Fruit fly (Drosophila melanogaster) S2 (cell line): Measurements from ENCODE around the gene CG13047.

Experiments
- CG8478 ChIP-seq: fragments of >200 bp; optimal IDR thresholded peaks from 2 replicates; lab custom pipeline; 2018
- CTCF ChIP-seq, 2 experiments: fragments of >200 bp; optimal IDR thresholded peaks; 2 replicates each; lab custom pipeline; 2018

DNA sequence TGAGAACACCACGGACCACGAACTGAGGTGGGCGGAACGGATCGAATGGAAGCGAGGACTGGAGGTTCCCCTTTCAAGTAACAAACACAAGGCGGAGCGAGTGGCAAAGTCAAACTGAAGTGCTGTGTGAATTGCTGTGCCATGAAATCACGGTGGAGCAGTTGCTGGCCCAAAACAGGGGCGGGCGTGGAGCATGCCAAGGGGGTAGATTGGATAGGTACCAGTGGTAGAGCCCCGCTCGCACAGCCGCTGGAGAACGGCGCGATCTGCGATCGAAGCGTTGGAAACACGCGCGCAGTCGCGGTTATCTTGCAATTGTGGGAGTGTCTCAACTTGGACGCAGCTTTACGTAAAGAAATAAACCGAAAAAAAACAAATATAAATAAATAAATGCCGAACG, 42.6 kb upstream of the CG13047 start, which contains the start of gene CG13038:
- no peak for TF ChIP-seq CG8478 (lab: Kevin White, UChicago)
- no peak for TF ChIP-seq CTCF (optimal IDR thresholded peaks at IDR 0.05; lab: Kevin White, UChicago)
